Fruit fly (Drosophila melanogaster): ENCODE data around the gene CG15880.

dm6 chr2L:841708-842107 is 24.0 kb upstream of the CG15880 start:
- TF ChIP-seq h (GFP tag; optimal IDR thresholded peaks at IDR 0.05) (peak; percentile 97), CG9705 (GFP tag; optimal IDR thresholded peaks at IDR 0.05) (peak; percentile 94), lola (GFP tag; optimal IDR thresholded peaks at IDR 0.05) (no peak), GATAd (GFP tag; optimal IDR thresholded peaks at IDR 0.05) (peak; percentile 85), psq (GFP tag; optimal IDR thresholded peaks at IDR 0.05) (peak; percentile 91)

Measured in whole organism, wandering third instar larva.